Fruit fly (Drosophila melanogaster) Kc167 (cell line): ENCODE data around the gene Srx.

Experiments used
- Myc ChIP-seq: fragments of >200 bp; optimal IDR thresholded peaks from 2 replicates; lab custom pipeline; 2017; ENCODE audit warnings: missing external identifiers
- Sin3A ChIP-seq: fragments of >200 bp; optimal IDR thresholded peaks from 2 replicates; lab custom pipeline; 2018; ENCODE audit warnings: missing external identifiers
- h ChIP-seq: fragments of >200 bp; optimal IDR thresholded peaks from 3 replicates; lab custom pipeline; 2018; ENCODE audit warnings: missing external identifiers
- insv ChIP-seq: fragments of >200 bp; optimal IDR thresholded peaks from 3 replicates; lab custom pipeline; 2018; ENCODE audit warnings: missing external identifiers
- psq ChIP-seq: fragments of >200 bp; optimal IDR thresholded peaks from 2 replicates; lab custom pipeline; 2017; ENCODE audit warnings: missing external identifiers
- ttk ChIP-seq: sonication (Bioruptor generic); optimal IDR thresholded peaks from 2 replicates; lab custom pipeline; 2017; ENCODE audit warnings: missing external identifiers

Srx gene

DNA sequence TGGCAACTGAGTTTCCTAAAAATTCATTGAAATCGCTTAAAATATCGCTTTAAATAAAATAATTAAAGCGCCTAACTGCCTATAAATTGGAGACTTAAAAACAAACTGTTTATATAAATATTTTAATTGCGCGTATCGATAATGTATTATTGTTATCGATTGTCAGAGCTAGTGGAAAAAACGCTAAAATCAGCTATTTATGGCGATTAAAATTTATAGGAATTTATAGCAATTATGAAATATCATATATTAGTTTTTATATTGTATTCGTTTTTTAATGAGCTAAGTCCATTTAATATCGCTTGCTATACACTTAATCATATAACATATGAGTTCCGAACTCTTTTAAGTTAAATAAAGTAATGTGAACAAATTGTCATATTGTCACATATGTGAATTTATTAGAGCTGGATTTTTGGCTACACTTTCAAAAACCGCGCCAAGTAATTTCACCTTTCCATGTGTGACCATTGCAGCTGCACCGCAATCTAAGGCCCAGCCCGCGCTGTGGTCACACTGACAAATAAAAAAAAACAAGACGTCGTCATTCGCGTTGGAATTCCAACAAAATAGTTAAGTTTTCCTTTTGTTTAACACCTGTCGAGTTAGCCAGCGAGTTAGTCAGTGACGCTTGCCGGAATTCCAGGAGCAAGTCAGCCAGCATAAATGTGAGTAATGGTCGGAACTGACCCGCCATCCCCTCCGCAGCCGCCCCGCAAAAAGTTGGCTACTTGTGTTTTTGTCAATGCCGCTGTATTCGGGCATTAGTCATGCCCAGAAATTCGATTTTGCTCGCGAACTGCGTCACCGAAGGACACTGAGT lies 50.6 kb downstream of the Srx start, which contains the start of the genes CG7772 and Vps4:
CG7772 (minus strand) TSS at position 78 of the 823 bp plus-strand sequence.
Vps4 (plus strand) TSS at position 509 of the 823 bp plus-strand sequence.
- no peak for TF ChIP-seq psq
- no peak for TF ChIP-seq ttk (lab: Kevin White, UChicago)
- no peak for TF ChIP-seq Myc (lab: Kevin White, UChicago)
- no peak for TF ChIP-seq insv (lab: Kevin White, UChicago)
- no peak for TF ChIP-seq h
- no peak for TF ChIP-seq Sin3A (lab: Kevin White, UChicago)
